Worm (Caenorhabditis elegans): ENCODE data around the gene F07B10.7.

DNA sequence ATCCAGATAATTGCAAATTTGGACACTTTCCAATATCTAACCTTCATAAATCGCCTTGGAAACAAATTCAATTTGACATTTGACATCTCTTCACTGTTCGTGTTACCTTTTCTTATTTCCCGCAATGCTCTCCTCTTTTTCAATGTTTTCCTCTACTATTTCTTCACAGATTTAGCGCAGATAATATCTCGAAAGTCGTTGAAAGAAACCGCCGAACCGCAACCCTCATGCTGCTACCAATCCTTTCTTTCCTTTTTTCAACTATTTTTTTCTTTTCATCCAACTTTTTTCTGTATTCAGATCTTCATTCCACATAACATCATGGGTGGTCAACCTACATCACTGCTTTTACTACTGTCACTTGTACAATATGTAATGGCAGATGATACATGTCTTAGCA is 26.2 kb downstream of the F07B10.7 start, which contains the start of gene T19B10.5:
- TF ChIP-seq Y53G8AR.9 (GFP tag; conservative IDR thresholded peaks at IDR 0.05): no peak
- TF ChIP-seq ceh-58 (GFP tag; IDR thresholded peaks at IDR 0.05): no peak
- no peak for TF ChIP-seq Y67H2A.10 (GFP tag; conservative IDR thresholded peaks at IDR 0.05)
- no peak for TF ChIP-seq F33H1.4 (GFP tag; IDR thresholded peaks at IDR 0.05)
- TF ChIP-seq sptf-2 (GFP tag; optimal IDR thresholded peaks at IDR 0.05): no peak
- no peak for TF ChIP-seq nhr-179 (tag; optimal IDR thresholded peaks at IDR 0.05)
- no peak for TF ChIP-seq hlh-12 (tag; optimal IDR thresholded peaks at IDR 0.05)
- TF ChIP-seq die-1 (tag; optimal IDR thresholded peaks at IDR 0.05): no peak
- no peak for TF ChIP-seq F57C9.4 (tag; optimal IDR thresholded peaks at IDR 0.05)
- TF ChIP-seq mcd-1 (GFP tag; IDR thresholded peaks at IDR 0.05): no peak
